Worm (Caenorhabditis elegans) whole organism, early embryonic: ENCODE results near the gene C12D5.5.

Source experiments
- B0310.2 ChIP-seq: sonication (generic microtip); optimal IDR thresholded peaks from 2 replicates; lab custom pipeline; 2016; ENCODE audit warnings: mild to moderate bottlenecking, missing genetic modification characterization, missing compliant biosample characterization
- F13C5.2 ChIP-seq: sonication (generic microtip); optimal IDR thresholded peaks from 2 replicates; lab custom pipeline; 2017; ENCODE audit warnings: mild to moderate bottlenecking, missing genetic modification characterization, inconsistent platforms, missing compliant biosample characterization
- ama-1 ChIP-seq: fragments of 150-350 bp; optimal IDR thresholded peaks from 2 replicates; lab custom pipeline; 2014
- ceh-13 ChIP-seq: fragments of 200-800 bp; sonication (Bioruptor generic); optimal IDR thresholded peaks from 2 replicates; lab custom pipeline; 2018; ENCODE audit warnings: mild to moderate bottlenecking, missing genetic modification characterization, missing compliant biosample characterization
- ceh-36 ChIP-seq: sonication (generic microtip); optimal IDR thresholded peaks from 2 replicates; lab custom pipeline; 2016; ENCODE audit warnings: missing genetic modification characterization, inconsistent platforms, missing compliant biosample characterization
- ets-7 ChIP-seq: sonication (generic microtip); optimal IDR thresholded peaks from 2 replicates; lab custom pipeline; 2016; ENCODE audit warnings: missing genotype, missing genetic modification characterization, missing compliant biosample characterization
- flt-1 ChIP-seq: fragments of 200-800 bp; sonication (Bioruptor generic); IDR thresholded peaks from 2 replicates; pipeline ENCODE4 v1.3.6; 2022; ENCODE audit warnings: missing genetic modification characterization, missing compliant biosample characterization
- hmbx-1 ChIP-seq: sonication (generic microtip); optimal IDR thresholded peaks from 2 replicates; lab custom pipeline; 2016; ENCODE audit warnings: mild to moderate bottlenecking, missing genetic modification characterization, missing compliant biosample characterization
- hmg-4 ChIP-seq: fragments of 200-800 bp; sonication (Bioruptor generic); optimal IDR thresholded peaks from 2 replicates; lab custom pipeline; 2018; ENCODE audit warnings: mild to moderate bottlenecking, missing genetic modification characterization, missing compliant biosample characterization
- hnd-1 ChIP-seq: sonication (generic microtip); optimal IDR thresholded peaks from 2 replicates; lab custom pipeline; 2016; ENCODE audit warnings: missing genetic modification characterization, missing compliant biosample characterization
- pes-1 ChIP-seq: fragments of 200-800 bp; sonication (Bioruptor generic); IDR thresholded peaks from 2 replicates; pipeline ENCODE4 v1.3.6; 2022; ENCODE audit warnings: missing genetic modification reagents, missing genetic modification characterization, missing compliant biosample characterization
- scrt-1 ChIP-seq: fragments of 200-800 bp; sonication (Bioruptor generic); IDR thresholded peaks from 2 replicates; pipeline ENCODE4 v1.3.6; 2022; ENCODE audit warnings: missing genetic modification characterization, missing compliant biosample characterization
- tbx-11 ChIP-seq: fragments of 200-800 bp; sonication (Bioruptor generic); IDR thresholded peaks from 2 replicates; pipeline ENCODE4 v1.3.6; 2022; ENCODE audit warnings: missing genetic modification characterization, missing compliant biosample characterization
- tbx-37 ChIP-seq: fragments of 200-800 bp; sonication (Bioruptor generic); conservative IDR thresholded peaks from 2 replicates; pipeline ENCODE4 v1.3.6; 2022; ENCODE audit warnings: missing genetic modification reagents, missing genetic modification characterization, missing compliant biosample characterization

DNA sequence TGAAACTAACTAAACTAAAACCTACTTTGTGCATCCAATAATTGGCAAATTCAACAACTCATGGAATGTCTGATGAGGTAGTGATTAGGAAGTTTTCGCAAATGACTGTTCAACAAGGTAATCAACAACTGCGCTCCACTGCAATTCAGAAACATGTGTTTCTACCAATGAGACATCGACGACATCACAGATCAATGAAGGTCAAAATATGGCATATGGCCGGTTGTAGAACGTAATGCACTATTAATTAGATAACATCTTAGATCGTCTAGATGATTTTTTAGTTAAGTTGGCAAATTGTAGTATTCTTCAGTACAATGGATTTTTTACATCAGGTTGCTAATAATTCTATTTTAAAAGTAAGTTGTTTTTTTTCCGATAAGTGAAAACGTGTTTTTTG is 18.1 kb downstream of the C12D5.5 start, which contains the start of the genes nhr-94 and nhr-152:
- TF ChIP-seq ama-1 (lab: Kevin White, UChicago) (no peak), flt-1 (GFP tag; lab: Robert Waterston, UW) (no peak), hmbx-1 (tag; lab: Kevin White, UChicago) (no peak), hmg-4 (GFP tag; lab: Kevin White, UChicago) (no peak), pes-1 (GFP tag; lab: Robert Waterston, UW) (no peak), ceh-13 (GFP tag; lab: Kevin White, UChicago) (no peak), tbx-37 (no peak), ets-7 (tag; lab: Kevin White, UChicago) (no peak), tbx-11 (GFP tag; lab: Robert Waterston, UW) (no peak), scrt-1 (GFP tag; lab: Robert Waterston, UW) (no peak), B0310.2 (tag; lab: Kevin White, UChicago) (no peak), hnd-1 (no peak), ceh-36 (no peak), F13C5.2 (tag; lab: Kevin White, UChicago) (no peak)
